Worm (Caenorhabditis elegans): ENCODE measurements around the gene E02A10.3.
A peak's percentile ranks its signal among the peaks of the same experiment; 100 is the strongest.

Gene E02A10.3

DNA sequence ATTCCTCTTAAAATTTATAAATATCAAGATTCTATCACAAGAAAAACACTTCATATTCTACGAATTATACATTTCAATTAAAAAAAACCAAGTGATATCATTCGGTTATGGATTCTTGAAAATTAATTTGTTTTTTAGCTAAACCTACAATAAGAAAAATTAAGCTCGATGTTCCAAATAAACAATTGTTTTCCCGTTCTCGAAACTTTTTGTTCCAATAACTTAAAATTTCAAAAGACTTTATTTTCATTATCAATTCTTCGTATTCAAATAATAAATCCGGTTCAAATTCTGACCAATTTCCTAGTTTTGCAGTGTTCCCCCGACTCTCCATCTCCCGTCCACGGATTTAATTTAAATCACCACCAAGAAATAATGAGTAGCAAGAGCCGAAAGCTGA lies at the start of gene E02A10.3:
E02A10.3 (plus strand) TSS at position 301 of the 400 bp plus-strand sequence.
- no peak for TF ChIP-seq mxl-1 (tag; optimal IDR thresholded peaks at IDR 0.05)
- no peak for TF ChIP-seq fkh-3 (tag; optimal IDR thresholded peaks at IDR 0.05)
- no peak for TF ChIP-seq dpl-1 (GFP tag; optimal IDR thresholded peaks at IDR 0.05)
- TF ChIP-seq nhr-179 (tag; optimal IDR thresholded peaks at IDR 0.05), result no peak
- no peak for TF ChIP-seq F57A8.1 (GFP tag; optimal IDR thresholded peaks at IDR 0.05)
- TF ChIP-seq mel-28 (tag; optimal IDR thresholded peaks at IDR 0.05; ENCODE audit: borderline replicate concordance), result no peak
- no peak for TF ChIP-seq zfh-2 (GFP tag; conservative IDR thresholded peaks at IDR 0.05)
- TF ChIP-seq B0261.1 (tag; optimal IDR thresholded peaks at IDR 0.05), result no peak
- no peak for TF ChIP-seq egrh-3 (GFP tag; IDR thresholded peaks at IDR 0.05)
- no peak for TF ChIP-seq B0035.1 (tag; optimal IDR thresholded peaks at IDR 0.05)
- no peak for TF ChIP-seq atf-7 (tag; optimal IDR thresholded peaks at IDR 0.05)
- TF ChIP-seq dpff-1 (tag; optimal IDR thresholded peaks at IDR 0.05), result no peak
- no peak for TF ChIP-seq F49E8.2 (tag; optimal IDR thresholded peaks at IDR 0.05; ENCODE audit: insufficient read depth)
- TF ChIP-seq tbp1 (GFP tag; optimal IDR thresholded peaks at IDR 0.05), result no peak
- TF ChIP-seq die-1 (tag; optimal IDR thresholded peaks at IDR 0.05), result no peak
- TF ChIP-seq let-607 (tag; optimal IDR thresholded peaks at IDR 0.05), result no peak
- no peak for TF ChIP-seq repo-1 (tag; optimal IDR thresholded peaks at IDR 0.05)
- no peak for TF ChIP-seq lin-40 (tag; optimal IDR thresholded peaks at IDR 0.05)
- TF ChIP-seq F39B2.1 (GFP tag; IDR thresholded peaks at IDR 0.05), result no peak
- no peak for TF ChIP-seq Y79H2A.3 (GFP tag; conservative IDR thresholded peaks at IDR 0.05)

ce11 chrV:12530129-12530528 lies 49.3 kb upstream of the E02A10.3 start:
- no peak for TF ChIP-seq Y67H2A.10 (GFP tag; conservative IDR thresholded peaks at IDR 0.05)
- TF ChIP-seq egl-44 (GFP tag; IDR thresholded peaks at IDR 0.05), result no peak
- TF ChIP-seq gei-17 (GFP tag; optimal IDR thresholded peaks at IDR 0.05), result no peak
- no peak for TF ChIP-seq Y53G8AR.9 (GFP tag; conservative IDR thresholded peaks at IDR 0.05)
- TF ChIP-seq F57C9.4 (tag; optimal IDR thresholded peaks at IDR 0.05), result no peak
- TF ChIP-seq F37B4.10 (GFP tag; IDR thresholded peaks at IDR 0.05), result no peak
- no peak for TF ChIP-seq Y79H2A.3 (GFP tag; conservative IDR thresholded peaks at IDR 0.05)
- no peak for TF ChIP-seq tbp1 (GFP tag; optimal IDR thresholded peaks at IDR 0.05)
- no peak for TF ChIP-seq attf-3 (GFP tag; conservative IDR thresholded peaks at IDR 0.05)

DNA sequence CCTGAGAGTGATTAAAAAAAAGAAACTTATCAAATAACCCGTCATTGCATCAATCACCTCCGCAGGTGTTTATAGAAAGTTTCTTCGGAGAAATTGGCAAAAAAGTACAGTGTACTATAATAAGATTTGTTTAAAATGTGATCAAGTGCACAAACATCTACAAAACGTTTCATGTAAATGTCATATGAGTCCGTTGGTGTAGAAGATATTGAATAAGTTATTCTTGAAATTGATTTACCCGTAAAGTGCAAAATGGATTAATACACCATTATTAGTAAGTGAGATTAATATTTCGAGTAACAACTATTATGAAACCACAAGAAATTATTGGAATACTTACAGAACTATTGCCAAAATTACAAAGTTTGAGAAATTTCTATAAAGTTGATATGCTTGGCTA lies 48.3 kb upstream of the E02A10.3 start:
- TF ChIP-seq hsf-1 (GFP tag; IDR thresholded peaks at IDR 0.05) (no peak), F49E8.2 (tag; optimal IDR thresholded peaks at IDR 0.05; ENCODE audit: insufficient read depth) (no peak), ccch-3 (GFP tag; optimal IDR thresholded peaks at IDR 0.05) (no peak), hlh-26 (GFP tag; conservative IDR thresholded peaks at IDR 0.05) (no peak), dox-1 (GFP tag; IDR thresholded peaks at IDR 0.05) (no peak), K11D2.4 (GFP tag; IDR thresholded peaks at IDR 0.05) (no peak), ztf-26 (tag; optimal IDR thresholded peaks at IDR 0.05) (no peak), lin-35 (GFP tag; optimal IDR thresholded peaks at IDR 0.05) (no peak), ztf-6 (GFP tag; IDR thresholded peaks at IDR 0.05) (no peak)

- TF ChIP-seq lin-54 (GFP tag; optimal IDR thresholded peaks at IDR 0.05) (no peak), nhr-80 (tag; optimal IDR thresholded peaks at IDR 0.05) (peak; percentile 65)
Measured at ce11 chrV:12532369-12532768, 47.0 kb upstream of the E02A10.3 start.

All from whole organism, young adult.